Worm (Caenorhabditis elegans) whole organism, mixed stage, embryonic: ENCODE data around the gene C27H5.6.
A peak's percentile ranks its signal among the peaks of the same experiment; 100 is the strongest.

Source experiments
- lsy-2 ChIP-seq: fragments of 150-350 bp; optimal IDR thresholded peaks from 2 replicates; lab custom pipeline; 2014; ENCODE audit warnings: missing biosample characterization, missing genetic modification characterization
- ztf-11 ChIP-seq: fragments of 150-350 bp; optimal IDR thresholded peaks from 2 replicates; lab custom pipeline; 2014; ENCODE audit warnings: missing biosample characterization, missing genetic modification characterization

- TF ChIP-seq lsy-2 (tag; lab: Kevin White, UChicago) (peak; percentile 27), ztf-11 (tag; lab: Kevin White, UChicago) (no peak)
Measured at ce11 chrII:7200051-7200599, 13.1 kb upstream of the C27H5.6 start, which contains the start of gene pcrg-1.
